Worm (Caenorhabditis elegans) whole organism, L3 larva: ENCODE results near the gene T06A1.5.

Experiments
- ZK546.5 ChIP-seq: sonication (generic microtip); optimal IDR thresholded peaks from 2 replicates; lab custom pipeline; 2017; ENCODE audit warnings: missing biosample characterization, missing genetic modification characterization
- aly-2 ChIP-seq: fragments of 150-350 bp; optimal IDR thresholded peaks from 2 replicates; lab custom pipeline; 2014; ENCODE audit warnings: missing biosample characterization, missing genetic modification characterization
- ama-1 ChIP-seq: fragments of 150-350 bp; optimal IDR thresholded peaks from 2 replicates; lab custom pipeline; 2018
- ceh-16 ChIP-seq: sonication (generic microtip); optimal IDR thresholded peaks from 2 replicates; lab custom pipeline; 2017; ENCODE audit warnings: missing biosample characterization, missing genetic modification characterization
- ceh-28 ChIP-seq: fragments of 150-350 bp; optimal IDR thresholded peaks from 2 replicates; lab custom pipeline; 2014; ENCODE audit warnings: missing biosample characterization, missing genetic modification reagents, missing genetic modification characterization
- ceh-9 ChIP-seq: sonication (generic microtip); optimal IDR thresholded peaks from 2 replicates; lab custom pipeline; 2018; ENCODE audit warnings: missing biosample characterization, missing genetic modification characterization
- daf-12 ChIP-seq: fragments of 150-350 bp; optimal IDR thresholded peaks from 2 replicates; lab custom pipeline; 2014; ENCODE audit warnings: missing biosample characterization, missing genetic modification reagents, missing genetic modification characterization
- egl-27 ChIP-seq: sonication (generic microtip); optimal IDR thresholded peaks from 4 replicates; lab custom pipeline; 2017; ENCODE audit warnings: missing biosample characterization, missing genetic modification reagents, missing genetic modification characterization
- egl-5 ChIP-seq: fragments of 150-350 bp; optimal IDR thresholded peaks from 2 replicates; lab custom pipeline; 2017; ENCODE audit warnings: missing biosample characterization, missing genetic modification reagents, missing genetic modification characterization, inconsistent platforms
- elt-1 ChIP-seq: fragments of 150-350 bp; optimal IDR thresholded peaks from 2 replicates; lab custom pipeline; 2014; ENCODE audit warnings: missing biosample characterization, missing genetic modification characterization
- elt-2 ChIP-seq: sonication (generic microtip); optimal IDR thresholded peaks from 2 replicates; lab custom pipeline; 2016; ENCODE audit warnings: missing genetic modification reagents, mild to moderate bottlenecking, missing genetic modification characterization, missing compliant biosample characterization
- eor-1 ChIP-seq, 2 experiments: fragments of 150-350 bp; optimal IDR thresholded peaks; 2 replicates each; lab custom pipeline; 2014 to 2018; ENCODE audit warnings: missing biosample characterization in 2 of 2, missing genetic modification characterization in 2 of 2
- hmg-11 ChIP-seq: sonication (generic microtip); optimal IDR thresholded peaks from 2 replicates; lab custom pipeline; 2016; ENCODE audit warnings: missing genetic modification characterization, missing compliant biosample characterization
- lin-15B ChIP-seq: fragments of 150-350 bp; optimal IDR thresholded peaks from 2 replicates; lab custom pipeline; 2014; ENCODE audit warnings: missing biosample characterization, missing genetic modification characterization
- lin-39 ChIP-seq: fragments of 150-350 bp; optimal IDR thresholded peaks from 2 replicates; lab custom pipeline; 2018; ENCODE audit warnings: missing biosample characterization, missing genetic modification reagents, missing genetic modification characterization
- lsy-12 ChIP-seq: sonication (generic microtip); optimal IDR thresholded peaks from 2 replicates; lab custom pipeline; 2016; ENCODE audit warnings: mild to moderate bottlenecking, missing genetic modification characterization, missing compliant biosample characterization
- mdl-1 ChIP-seq: fragments of 150-350 bp; optimal IDR thresholded peaks from 2 replicates; lab custom pipeline; 2014; ENCODE audit warnings: missing biosample characterization, missing genetic modification characterization
- mml-1 ChIP-seq: fragments of 150-350 bp; sonication (generic microtip); optimal IDR thresholded peaks from 3 replicates; lab custom pipeline; 2014; ENCODE audit warnings: missing biosample characterization, missing genetic modification characterization
- nfya-1 ChIP-seq: sonication (generic microtip); optimal IDR thresholded peaks from 2 replicates; lab custom pipeline; 2017; ENCODE audit warnings: missing genetic modification characterization, mild to moderate bottlenecking, missing compliant biosample characterization, antibody characterized with exemption, moderate library complexity; ENCODE audit not compliant: insufficient read depth
- nhr-23 ChIP-seq: fragments of 150-350 bp; optimal IDR thresholded peaks from 2 replicates; lab custom pipeline; 2014; ENCODE audit warnings: missing biosample characterization, missing genetic modification reagents, missing genetic modification characterization
- nhr-237 ChIP-seq: fragments of 150-350 bp; optimal IDR thresholded peaks from 2 replicates; lab custom pipeline; 2014; ENCODE audit warnings: missing biosample characterization, missing genetic modification characterization
- nhr-25 ChIP-seq: sonication (generic microtip); optimal IDR thresholded peaks from 2 replicates; lab custom pipeline; 2017; ENCODE audit warnings: missing biosample characterization, missing genetic modification characterization
- nhr-28 ChIP-seq: fragments of 150-350 bp; optimal IDR thresholded peaks from 2 replicates; lab custom pipeline; 2014; ENCODE audit warnings: missing biosample characterization, missing genetic modification characterization
- nhr-43 ChIP-seq: sonication (generic microtip); optimal IDR thresholded peaks from 2 replicates; lab custom pipeline; 2016; ENCODE audit warnings: mild to moderate bottlenecking, missing genetic modification characterization, missing compliant biosample characterization; ENCODE audit not compliant: poor library complexity, severe bottlenecking
- nhr-77 ChIP-seq: fragments of 150-350 bp; optimal IDR thresholded peaks from 2 replicates; lab custom pipeline; 2014; ENCODE audit warnings: missing biosample characterization, missing genetic modification characterization
- pha-4 ChIP-seq: fragments of 150-350 bp; optimal IDR thresholded peaks from 2 replicates; lab custom pipeline; 2014; ENCODE audit warnings: missing biosample characterization, missing genetic modification reagents, missing genetic modification characterization
- pqm-1 ChIP-seq: fragments of 150-350 bp; optimal IDR thresholded peaks from 2 replicates; lab custom pipeline; 2017; ENCODE audit warnings: missing biosample characterization, missing genetic modification characterization, inconsistent platforms
- sea-2 ChIP-seq: fragments of 150-350 bp; sonication (generic microtip); optimal IDR thresholded peaks from 4 replicates; lab custom pipeline; 2014; ENCODE audit warnings: missing biosample characterization, missing genetic modification reagents, missing genetic modification characterization
- skn-1 ChIP-seq: fragments of 150-350 bp; optimal IDR thresholded peaks from 2 replicates; lab custom pipeline; 2014; ENCODE audit warnings: missing biosample characterization, missing genetic modification characterization
- ztf-11 ChIP-seq: fragments of 150-350 bp; optimal IDR thresholded peaks from 2 replicates; lab custom pipeline; 2014; ENCODE audit warnings: missing biosample characterization, missing genetic modification characterization
- ztf-4 ChIP-seq: fragments of 150-350 bp; optimal IDR thresholded peaks from 2 replicates; lab custom pipeline; 2014; ENCODE audit warnings: missing biosample characterization, missing genetic modification characterization

Gene T06A1.5

DNA sequence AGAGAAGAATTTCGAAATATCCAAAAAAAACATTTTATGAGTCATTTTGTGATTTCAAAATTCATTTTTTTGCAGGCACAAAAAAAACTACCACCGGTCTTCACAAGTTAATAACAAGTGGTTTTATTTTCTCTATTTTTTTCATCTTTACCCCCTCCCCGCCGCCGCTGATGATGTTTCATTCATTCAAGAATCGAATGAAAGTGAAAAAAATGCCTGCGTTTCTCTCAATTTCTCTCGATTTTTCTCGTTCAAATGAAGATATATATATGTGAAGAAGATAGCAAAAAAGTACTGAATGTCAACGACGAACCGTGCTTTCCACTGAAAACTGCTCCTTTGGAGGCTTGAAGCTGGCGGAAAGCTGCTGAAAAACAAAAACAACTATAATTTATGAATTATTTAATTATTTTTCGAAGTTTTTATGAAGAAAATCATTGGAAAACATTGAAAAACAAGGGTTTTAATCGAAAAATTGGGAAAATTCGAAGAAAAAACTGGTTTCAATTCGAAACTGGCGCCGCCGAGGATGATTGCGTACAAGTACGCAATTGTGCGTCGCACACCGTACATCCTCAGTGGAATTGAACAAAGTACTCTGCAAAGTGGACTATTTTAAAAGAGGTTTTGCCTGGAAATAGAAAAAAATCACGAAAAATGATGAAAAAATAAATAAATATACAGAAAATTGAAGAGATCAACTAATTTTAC, 34.3 kb upstream of the T06A1.5 start, which contains the start of gene zig-11:
Gene zig-11 (minus strand): TSS at position 373 of the 711 bp plus-strand sequence.
- TF ChIP-seq lin-15B (tag; lab: Kevin White, UChicago) (peak; percentile 28), nfya-1 (tag; lab: Kevin White, UChicago) (peak; percentile 49), sea-2 (GFP tag; lab: Kevin White, UChicago) (no peak), pqm-1 (no peak), nhr-43 (no peak), daf-12 (no peak), nhr-28 (tag; lab: Kevin White, UChicago) (no peak), lsy-12 (no peak), ceh-9 (no peak), pha-4 (tag; lab: Kevin White, UChicago) (no peak), egl-5 (tag; lab: Kevin White, UChicago) (no peak)

DNA sequence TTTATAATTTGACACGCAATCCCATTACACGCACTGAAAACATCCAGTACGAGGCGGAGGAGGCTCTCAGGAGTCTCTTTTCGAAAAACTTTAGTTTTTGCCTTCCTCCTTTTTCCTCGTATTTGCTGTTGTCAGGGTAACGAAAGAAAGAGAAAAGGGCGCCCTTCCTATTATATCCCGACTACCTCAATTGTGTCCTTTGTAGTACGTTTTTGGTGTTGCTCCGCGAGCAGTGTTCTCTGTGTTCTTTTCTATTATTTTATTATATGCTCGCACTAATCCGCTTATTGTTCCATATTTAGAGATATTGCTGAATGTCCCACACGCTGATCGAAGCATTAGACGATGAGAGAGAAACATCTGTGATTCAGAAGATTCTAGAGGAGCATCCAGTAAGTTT, 31.5 kb upstream of the T06A1.5 start, which contains the start of gene nphp-2:
Gene nphp-2 (plus strand): TSS at position 301 of the 400 bp plus-strand sequence.
- TF ChIP-seq egl-27: no peak
- TF ChIP-seq ztf-4 (tag; lab: Kevin White, UChicago): no peak
- no peak for TF ChIP-seq ama-1
- TF ChIP-seq ztf-11 (tag; lab: Kevin White, UChicago): no peak
- no peak for TF ChIP-seq nhr-77 (tag; lab: Kevin White, UChicago)
- TF ChIP-seq mml-1 (tag; lab: Kevin White, UChicago): no peak
- TF ChIP-seq nhr-43: no peak
- no peak for TF ChIP-seq aly-2
- no peak for TF ChIP-seq skn-1
- TF ChIP-seq, all 47 proteins: peak for 0

DNA sequence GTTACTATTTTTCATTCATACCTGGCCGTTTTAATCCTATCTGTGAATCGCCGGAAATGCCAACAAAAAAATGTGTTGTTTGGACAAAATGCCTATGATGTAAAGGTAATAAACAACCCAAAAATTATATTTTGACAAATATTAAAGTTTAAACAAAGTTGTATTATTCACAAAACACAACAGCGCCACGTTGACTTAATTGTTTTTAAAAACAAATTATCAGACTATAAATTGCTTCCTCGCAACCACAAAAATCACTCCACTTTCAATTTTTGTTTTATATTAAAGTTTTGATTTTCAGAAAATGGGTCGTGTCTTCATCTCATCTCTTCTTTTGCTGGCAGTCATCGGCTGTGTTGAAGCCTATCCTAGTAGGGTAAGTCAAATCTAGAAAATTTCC, 19.7 kb upstream of the T06A1.5 start, which contains the start of gene Y32G9A.5:
Gene Y32G9A.5 (plus strand): TSS at position 301 of the 400 bp plus-strand sequence.
- TF ChIP-seq egl-27 (no peak), eor-1 (tag; optimal IDR thresholded peaks at IDR 0.05; lab: Kevin White, UChicago) (no peak)

DNA sequence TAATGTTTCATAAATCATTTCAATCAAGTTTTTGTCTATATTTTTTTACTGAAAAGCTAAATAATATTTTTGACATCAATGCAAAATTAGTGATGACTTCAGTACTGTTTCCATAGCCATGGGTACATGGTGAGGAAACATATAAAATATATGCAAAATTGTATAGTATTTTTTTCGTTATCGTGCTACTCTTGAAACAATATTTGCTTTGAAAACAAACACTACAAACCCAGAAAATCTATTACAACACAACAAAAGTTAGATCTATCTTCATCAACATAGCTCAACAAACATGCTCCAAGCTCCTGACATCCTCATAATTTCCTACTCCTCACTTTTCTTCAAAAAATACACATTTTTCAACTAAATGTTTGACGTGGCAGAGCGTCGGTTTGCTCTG, 18.5 kb upstream of the T06A1.5 start, which contains the start of gene srp-3:
Gene srp-3 (plus strand): TSS at position 301 of the 400 bp plus-strand sequence.
- TF ChIP-seq nhr-23 (tag; lab: Kevin White, UChicago) (no peak), ceh-28 (tag; lab: Kevin White, UChicago) (no peak), lsy-12 (no peak), nhr-43 (no peak), elt-1 (tag; lab: Kevin White, UChicago) (no peak), nfya-1 (tag; lab: Kevin White, UChicago) (no peak), mdl-1 (tag; lab: Kevin White, UChicago) (no peak), ztf-11 (tag; lab: Kevin White, UChicago) (no peak), ama-1 (no peak), elt-2 (no peak), egl-5 (tag; lab: Kevin White, UChicago) (no peak), ceh-16 (tag; lab: Kevin White, UChicago) (no peak), nhr-237 (tag; lab: Kevin White, UChicago) (no peak), egl-27 (no peak), ZK546.5 (tag; lab: Kevin White, UChicago) (no peak)
- TF ChIP-seq, all 47 proteins: peak for 0

DNA sequence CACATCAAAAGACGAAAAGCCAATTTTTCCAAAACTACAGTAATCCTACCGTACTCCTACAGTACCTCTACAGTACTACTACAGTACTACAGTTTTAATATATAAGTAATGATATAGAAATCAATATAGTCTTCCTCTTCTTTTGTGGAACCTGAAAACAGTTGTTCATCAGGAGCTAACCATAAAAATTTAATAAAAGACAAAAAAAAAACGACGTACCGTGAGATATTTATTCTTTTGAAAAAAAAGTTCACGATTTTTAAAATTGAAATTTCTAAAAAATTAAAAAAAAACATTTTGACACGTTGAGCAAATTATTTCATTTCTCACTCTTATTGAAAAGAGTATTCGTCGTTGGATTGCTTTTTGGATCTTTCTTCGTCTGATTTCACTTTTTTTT, 15.9 kb upstream of the T06A1.5 start, which contains the start of gene Y32G9A.3:
Gene Y32G9A.3 (plus strand): TSS at position 301 of the 400 bp plus-strand sequence.
- TF ChIP-seq nhr-77 (tag; lab: Kevin White, UChicago) (no peak), lin-39 (no peak), elt-2 (no peak), ama-1 (no peak), elt-1 (tag; lab: Kevin White, UChicago) (no peak), eor-1 (tag; optimal IDR thresholded peaks at IDR 0.05; lab: Kevin White, UChicago) (no peak)

DNA sequence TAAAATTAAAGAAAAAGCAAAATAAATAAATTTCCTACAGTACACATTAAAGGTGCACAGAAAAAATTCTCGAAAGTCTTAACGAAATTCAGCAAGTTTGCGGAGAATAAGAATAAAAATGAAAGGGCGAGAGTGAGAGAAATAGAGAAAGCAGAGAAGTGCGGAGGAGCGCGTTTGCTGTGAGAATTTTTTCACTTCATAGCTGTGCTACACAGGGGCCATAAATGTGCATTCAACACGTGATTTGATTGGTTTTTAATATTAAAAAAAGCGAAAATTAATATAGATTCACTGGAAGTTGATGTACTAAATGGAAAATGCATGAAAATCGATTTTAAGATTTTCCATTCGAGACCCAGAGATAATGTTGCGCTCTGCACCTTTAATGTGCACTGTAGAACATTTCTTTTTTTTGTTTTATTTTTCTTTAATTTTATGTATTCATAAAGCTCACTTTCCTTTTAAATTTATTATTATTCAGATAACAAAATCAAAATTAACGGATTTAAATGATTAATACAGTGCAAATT, 8.9 kb upstream of the T06A1.5 start, which contains the start of gene Y32G9A.2:
Gene Y32G9A.2 (plus strand): TSS at position 480 of the 530 bp plus-strand sequence.
- TF ChIP-seq hmg-11 (tag; lab: Kevin White, UChicago) (peak; percentile 44), lin-39 (peak; percentile 11), pqm-1 (peak; percentile 5), nfya-1 (tag; lab: Kevin White, UChicago) (peak; percentile 68), pha-4 (tag; lab: Kevin White, UChicago) (peak; percentile 24), lin-15B (tag; lab: Kevin White, UChicago) (peak; percentile 69), nhr-25 (tag; lab: Kevin White, UChicago) (peak; percentile 27), ceh-16 (tag; lab: Kevin White, UChicago) (no peak), elt-2 (no peak), nhr-23 (tag; lab: Kevin White, UChicago) (peak; percentile 11), lsy-12 (no peak), ZK546.5 (tag; lab: Kevin White, UChicago) (no peak)
